Worm (Caenorhabditis elegans) whole organism, L1 larva: Measurements from ENCODE around the gene F28F8.7.
"Not testable (repeated sequence)": the region's sequence is repeated elsewhere in the genome, so short reads cannot be mapped to it uniquely, and the experiment has no call there.

Experiments
- C04F5.9 ChIP-seq: sonication (generic microtip); optimal IDR thresholded peaks from 2 replicates; lab custom pipeline; 2016; ENCODE audit warnings: missing genetic modification characterization, missing compliant biosample characterization
- C34B4.2 ChIP-seq: sonication (generic microtip); optimal IDR thresholded peaks from 2 replicates; lab custom pipeline; 2017; ENCODE audit warnings: mild to moderate bottlenecking, missing genetic modification characterization, missing compliant biosample characterization
- aha-1 ChIP-seq: fragments of 150-350 bp; optimal IDR thresholded peaks from 2 replicates; lab custom pipeline; 2014; ENCODE audit warnings: missing biosample characterization, missing genetic modification characterization
- alr-1 ChIP-seq: fragments of 200-800 bp; sonication (Bioruptor generic); optimal IDR thresholded peaks from 2 replicates; lab custom pipeline; 2018; ENCODE audit warnings: borderline replicate concordance, mild to moderate bottlenecking, missing genetic modification characterization, missing compliant biosample characterization
- blmp-1 ChIP-seq: fragments of 150-350 bp; optimal IDR thresholded peaks from 2 replicates; lab custom pipeline; 2014; ENCODE audit warnings: missing biosample characterization, missing genetic modification characterization
- ceh-82 ChIP-seq, 3 experiments: fragments of 150-350 bp in 1 of 3; sonication (generic microtip) in 2 of 3; optimal IDR thresholded peaks; 2 replicates each; lab custom pipeline; 2014 to 2017; ENCODE audit warnings: missing biosample characterization in 3 of 3, missing genetic modification characterization in 3 of 3
- ces-1 ChIP-seq: fragments of 150-350 bp; optimal IDR thresholded peaks from 2 replicates; lab custom pipeline; 2014; ENCODE audit warnings: missing biosample characterization, missing genetic modification reagents, missing genetic modification characterization
- dpl-1 ChIP-seq, 3 experiments: fragments of 150-350 bp in 2 of 3; sonication (generic microtip) in 1 of 3; optimal IDR thresholded peaks; 2 replicates each; lab custom pipeline; 2014 to 2017; ENCODE audit warnings: missing biosample characterization in 3 of 3, missing genetic modification characterization in 3 of 3, missing genetic modification reagents in 3 of 3
- efl-1 ChIP-seq, 4 experiments: fragments of 150-350 bp; optimal IDR thresholded peaks in 3 of 4; peaks in 1 of 4; 1 replicate in 1 of 4; 2 replicates in 3 of 4; lab custom pipeline; 2014; ENCODE audit warnings: missing biosample characterization in 2 of 4, missing genetic modification characterization in 2 of 4, missing genetic modification reagents in 2 of 4
- elt-2 ChIP-seq: sonication (generic microtip); optimal IDR thresholded peaks from 2 replicates; lab custom pipeline; 2016; ENCODE audit warnings: missing genetic modification characterization, mild to moderate bottlenecking, inconsistent platforms, missing compliant biosample characterization, missing genetic modification reagents
- elt-3 ChIP-seq, 6 experiments: fragments of 150-350 bp in 1 of 6; sonication (generic microtip); optimal IDR thresholded peaks; 2 replicates each; lab custom pipeline; 2017 to 2018; ENCODE audit warnings: missing biosample characterization in 6 of 6, missing genetic modification characterization in 6 of 6, inconsistent platforms in 1 of 6
- fkh-8 ChIP-seq: sonication (generic microtip); optimal IDR thresholded peaks from 2 replicates; lab custom pipeline; 2016; ENCODE audit warnings: mild to moderate bottlenecking, missing genetic modification characterization, missing compliant biosample characterization
- hlh-4 ChIP-seq: sonication (generic microtip); optimal IDR thresholded peaks from 2 replicates; lab custom pipeline; 2016; ENCODE audit warnings: mild to moderate bottlenecking, missing genetic modification characterization, missing compliant biosample characterization
- isw-1 ChIP-seq: fragments of 200-800 bp; sonication (Bioruptor generic); IDR thresholded peaks from 2 replicates; pipeline ENCODE4 v1.3.6; 2022; ENCODE audit warnings: missing genetic modification characterization, missing compliant biosample characterization
- jun-1 ChIP-seq: fragments of 150-350 bp; optimal IDR thresholded peaks from 2 replicates; lab custom pipeline; 2014; ENCODE audit warnings: missing biosample characterization, missing genetic modification reagents, missing genetic modification characterization
- lin-14 ChIP-seq: fragments of 200-800 bp; sonication (Bioruptor generic); optimal IDR thresholded peaks from 2 replicates; lab custom pipeline; 2018; ENCODE audit warnings: mild to moderate bottlenecking, missing genetic modification characterization, moderate library complexity, missing compliant biosample characterization
- lin-15B ChIP-seq: fragments of 150-350 bp; sonication (generic microtip); optimal IDR thresholded peaks from 3 replicates; lab custom pipeline; 2014; ENCODE audit warnings: missing biosample characterization, missing genetic modification characterization
- lin-35 ChIP-seq, 2 experiments: fragments of 150-350 bp; optimal IDR thresholded peaks; 2 replicates each; lab custom pipeline; 2014; ENCODE audit warnings: missing biosample characterization in 2 of 2, missing genetic modification characterization in 2 of 2, missing genetic modification reagents in 2 of 2
- lsy-2 ChIP-seq, 2 experiments: fragments of 150-350 bp; optimal IDR thresholded peaks; 2 replicates each; lab custom pipeline; 2014; ENCODE audit warnings: missing biosample characterization in 2 of 2, missing genetic modification characterization in 2 of 2
- mep-1 ChIP-seq: fragments of 150-350 bp; optimal IDR thresholded peaks from 2 replicates; lab custom pipeline; 2014; ENCODE audit warnings: missing biosample characterization, missing genetic modification characterization
- nhr-237 ChIP-seq: fragments of 150-350 bp; optimal IDR thresholded peaks from 2 replicates; lab custom pipeline; 2014; ENCODE audit warnings: missing biosample characterization, missing genetic modification characterization
- nhr-47 ChIP-seq: sonication (generic microtip); optimal IDR thresholded peaks from 2 replicates; lab custom pipeline; 2016; ENCODE audit warnings: mild to moderate bottlenecking, missing genetic modification characterization, moderate library complexity, missing compliant biosample characterization
- nhr-71 ChIP-seq: sonication (generic microtip); optimal IDR thresholded peaks from 2 replicates; lab custom pipeline; 2016; ENCODE audit warnings: mild to moderate bottlenecking, missing genetic modification characterization, moderate library complexity, missing compliant biosample characterization
- nhr-76 ChIP-seq: sonication (generic microtip); optimal IDR thresholded peaks from 2 replicates; lab custom pipeline; 2017; ENCODE audit warnings: missing biosample characterization, missing genetic modification characterization
- nhr-84 ChIP-seq: sonication (generic microtip); optimal IDR thresholded peaks from 2 replicates; lab custom pipeline; 2017; ENCODE audit warnings: missing biosample characterization, missing genetic modification characterization
- nhr-90 ChIP-seq: sonication (generic microtip); optimal IDR thresholded peaks from 2 replicates; lab custom pipeline; 2016; ENCODE audit warnings: mild to moderate bottlenecking, missing genetic modification characterization, missing compliant biosample characterization; ENCODE audit not compliant: poor library complexity
- pag-3 ChIP-seq: sonication (generic microtip); optimal IDR thresholded peaks from 2 replicates; lab custom pipeline; 2017; ENCODE audit warnings: missing genetic modification characterization, mild to moderate bottlenecking, missing compliant biosample characterization, antibody characterized with exemption, borderline replicate concordance; ENCODE audit not compliant: insufficient read depth
- skn-1 ChIP-seq: fragments of 150-350 bp; optimal IDR thresholded peaks from 2 replicates; lab custom pipeline; 2014; ENCODE audit warnings: missing biosample characterization, missing genetic modification characterization
- snu-23 ChIP-seq: sonication (generic microtip); optimal IDR thresholded peaks from 2 replicates; lab custom pipeline; 2016; ENCODE audit warnings: missing genetic modification characterization, missing compliant biosample characterization
- swsn-7 ChIP-seq: sonication (generic microtip); optimal IDR thresholded peaks from 2 replicates; lab custom pipeline; 2016; ENCODE audit warnings: missing genetic modification characterization, missing compliant biosample characterization
- tlp-1 ChIP-seq: fragments of 150-350 bp; optimal IDR thresholded peaks from 2 replicates; lab custom pipeline; 2014; ENCODE audit warnings: missing biosample characterization, missing genetic modification characterization
- unc-98 ChIP-seq: fragments of 200-800 bp; sonication (Bioruptor generic); IDR thresholded peaks from 2 replicates; pipeline ENCODE4 v1.3.6; 2022; ENCODE audit warnings: missing genetic modification characterization, missing compliant biosample characterization
- zip-4 ChIP-seq: fragments of 200-800 bp; sonication (Bioruptor generic); optimal IDR thresholded peaks from 2 replicates; lab custom pipeline; 2018; ENCODE audit warnings: mild to moderate bottlenecking, missing genetic modification characterization, moderate library complexity, missing compliant biosample characterization
- ztf-4 ChIP-seq: fragments of 150-350 bp; optimal IDR thresholded peaks from 2 replicates; lab custom pipeline; 2014; ENCODE audit warnings: missing biosample characterization, missing genetic modification characterization

F28F8.7 gene

ce11 chrV:15612886-15613285 lies 22.5 kb upstream of the F28F8.7 start, which contains the start of gene str-263:
str-263 (plus strand) TSS chrV:15613186.
- TF ChIP-seq zip-4 (GFP tag; lab: Kevin White, UChicago) (no peak), blmp-1 (tag; lab: Kevin White, UChicago) (no peak), snu-23 (no peak), elt-2 (tag; lab: Kevin White, UChicago) (no peak), unc-98 (GFP tag; lab: Robert Waterston, UW) (no peak), efl-1 (optimal IDR thresholded peaks at IDR 0.05; lab: Kevin White, UChicago) (no peak), efl-1 (GFP tag; optimal IDR thresholded peaks at IDR 0.05 in 1 of 2; lab: Kevin White, UChicago) (no peak), skn-1 (tag; lab: Kevin White, UChicago) (no peak)

ce11 chrV:15610350-15610940 lies 20.0 kb upstream of the F28F8.7 start, which contains the start of the genes fbxa-153 and str-12:
fbxa-153 (minus strand) TSS chrV:15610384.
str-12 (plus strand) TSS chrV:15610890.
- TF ChIP-seq nhr-90 (tag; lab: Kevin White, UChicago), result no peak
- peak; percentile 35 for TF ChIP-seq mep-1 (tag; lab: Kevin White, UChicago)
- TF ChIP-seq swsn-7, result peak; percentile 8
- TF ChIP-seq fkh-8 (tag; lab: Kevin White, UChicago), result peak; percentile 36
- TF ChIP-seq dpl-1 (GFP tag; optimal IDR thresholded peaks at IDR 0.05; lab: Kevin White, UChicago), result peak in 1 of 3 experiments; percentile 21
- peak; percentile 28 for TF ChIP-seq isw-1 (GFP tag; lab: Robert Waterston, UW)
- TF ChIP-seq efl-1 (optimal IDR thresholded peaks at IDR 0.05; lab: Kevin White, UChicago), result peak in 1 of 2 experiments; percentile 1
- peak in 1 of 2 experiments; percentile 32 for TF ChIP-seq efl-1 (GFP tag; optimal IDR thresholded peaks at IDR 0.05 in 1 of 2; lab: Kevin White, UChicago)
- TF ChIP-seq C34B4.2 (tag; lab: Kevin White, UChicago), result no peak
- peak in 1 of 3 experiments; percentile 28 for TF ChIP-seq ceh-82 (tag; optimal IDR thresholded peaks at IDR 0.05; lab: Kevin White, UChicago)
- TF ChIP-seq lin-35 (GFP tag; optimal IDR thresholded peaks at IDR 0.05; lab: Kevin White, UChicago), result peak in 1 of 2 experiments; percentile 11

- TF ChIP-seq hlh-4 (tag; lab: Kevin White, UChicago) (no peak), tlp-1 (no peak), nhr-47 (no peak), alr-1 (tag; lab: Kevin White, UChicago) (no peak), pag-3 (no peak), lin-15B (tag; lab: Kevin White, UChicago) (no peak), nhr-237 (tag; lab: Kevin White, UChicago) (no peak), nhr-71 (tag; lab: Kevin White, UChicago) (no peak), ztf-4 (tag; lab: Kevin White, UChicago) (no peak), jun-1 (tag; lab: Kevin White, UChicago) (no peak), nhr-76 (tag; lab: Kevin White, UChicago) (no peak), nhr-84 (tag; lab: Kevin White, UChicago) (no peak), elt-3 (tag; optimal IDR thresholded peaks at IDR 0.05; lab: Kevin White, UChicago) (no peak)
- TF ChIP-seq, all 84 proteins: peak for 0
Observed at ce11 chrV:15605045-15605444, 14.6 kb upstream of the F28F8.7 start, which contains the start of gene fbxa-154. fbxa-154 (minus strand) TSS chrV:15605145.

- TF ChIP-seq lin-14 (GFP tag; lab: Kevin White, UChicago) (peak; percentile 22), ces-1 (GFP tag; lab: Kevin White, UChicago) (no peak), lsy-2 (tag; optimal IDR thresholded peaks at IDR 0.05; lab: Kevin White, UChicago) (no peak)
Observed at ce11 chrV:15602253-15602652, 11.8 kb upstream of the F28F8.7 start, which contains the start of gene fbxa-152. fbxa-152 (minus strand) TSS chrV:15602353.

ce11 chrV:15599762-15600161 lies 9.3 kb upstream of the F28F8.7 start, which contains the start of gene B0391.14:
B0391.14 (minus strand) TSS chrV:15599862.
- not testable (repeated sequence) for TF ChIP-seq aha-1 (tag; lab: Kevin White, UChicago); isw-1 (GFP tag; lab: Robert Waterston, UW); C04F5.9 (tag; lab: Kevin White, UChicago)
- TF ChIP-seq, all 84 proteins: peak for 0; not testable (repeated sequence) for 84
